Worm (Caenorhabditis elegans) whole organism, L1 larva: ENCODE results near the gene rrp-1.

Experiments used
- aha-1 ChIP-seq: fragments of 150-350 bp; optimal IDR thresholded peaks from 2 replicates; lab custom pipeline; 2014; ENCODE audit warnings: missing biosample characterization, missing genetic modification characterization
- alr-1 ChIP-seq: fragments of 200-800 bp; sonication (Bioruptor generic); optimal IDR thresholded peaks from 2 replicates; lab custom pipeline; 2018; ENCODE audit warnings: borderline replicate concordance, mild to moderate bottlenecking, missing genetic modification characterization, missing compliant biosample characterization
- ama-1 ChIP-seq: fragments of 150-350 bp; optimal IDR thresholded peaks from 2 replicates; lab custom pipeline; 2014
- egl-27 ChIP-seq, 2 experiments: fragments of 150-350 bp in 1 of 2; sonication (generic microtip); optimal IDR thresholded peaks; 3 replicates each; lab custom pipeline; 2017 to 2018; ENCODE audit warnings: missing biosample characterization in 2 of 2, missing genetic modification characterization in 2 of 2, missing genetic modification reagents in 2 of 2
- ets-5 ChIP-seq: fragments of 200-800 bp; sonication (Bioruptor generic); IDR thresholded peaks from 2 replicates; pipeline ENCODE4 v1.3.6; 2022; ENCODE audit warnings: missing genetic modification characterization, missing compliant biosample characterization
- lsy-2 ChIP-seq, 2 experiments: fragments of 150-350 bp; optimal IDR thresholded peaks; 2 replicates each; lab custom pipeline; 2014; ENCODE audit warnings: missing biosample characterization in 2 of 2, missing genetic modification characterization in 2 of 2
- mdl-1 ChIP-seq, 2 experiments: fragments of 150-350 bp; optimal IDR thresholded peaks; 2 replicates each; lab custom pipeline; 2014 to 2017; ENCODE audit warnings: missing biosample characterization in 2 of 2, missing genetic modification characterization in 2 of 2, inconsistent platforms in 1 of 2
- nhr-71 ChIP-seq: sonication (generic microtip); optimal IDR thresholded peaks from 2 replicates; lab custom pipeline; 2016; ENCODE audit warnings: mild to moderate bottlenecking, missing genetic modification characterization, moderate library complexity, missing compliant biosample characterization
- nhr-76 ChIP-seq: sonication (generic microtip); optimal IDR thresholded peaks from 2 replicates; lab custom pipeline; 2017; ENCODE audit warnings: missing biosample characterization, missing genetic modification characterization
- pqm-1 ChIP-seq: sonication (generic microtip); optimal IDR thresholded peaks from 3 replicates; lab custom pipeline; 2017; ENCODE audit warnings: missing biosample characterization, missing genetic modification characterization
- snpc-4 ChIP-seq: fragments of 150-350 bp; optimal IDR thresholded peaks from 2 replicates; lab custom pipeline; 2014; ENCODE audit warnings: missing biosample characterization, missing genetic modification characterization
- sup-37 ChIP-seq: fragments of 200-800 bp; sonication (Bioruptor generic); optimal IDR thresholded peaks from 2 replicates; lab custom pipeline; 2018; ENCODE audit warnings: mild to moderate bottlenecking, missing genetic modification characterization, missing compliant biosample characterization
- unc-130 ChIP-seq: fragments of 150-350 bp; optimal IDR thresholded peaks from 2 replicates; lab custom pipeline; 2017; ENCODE audit warnings: missing biosample characterization, missing genetic modification characterization, inconsistent platforms
- zag-1 ChIP-seq: fragments of 150-350 bp; optimal IDR thresholded peaks from 2 replicates; lab custom pipeline; 2014; ENCODE audit warnings: missing biosample characterization, missing genetic modification characterization

DNA sequence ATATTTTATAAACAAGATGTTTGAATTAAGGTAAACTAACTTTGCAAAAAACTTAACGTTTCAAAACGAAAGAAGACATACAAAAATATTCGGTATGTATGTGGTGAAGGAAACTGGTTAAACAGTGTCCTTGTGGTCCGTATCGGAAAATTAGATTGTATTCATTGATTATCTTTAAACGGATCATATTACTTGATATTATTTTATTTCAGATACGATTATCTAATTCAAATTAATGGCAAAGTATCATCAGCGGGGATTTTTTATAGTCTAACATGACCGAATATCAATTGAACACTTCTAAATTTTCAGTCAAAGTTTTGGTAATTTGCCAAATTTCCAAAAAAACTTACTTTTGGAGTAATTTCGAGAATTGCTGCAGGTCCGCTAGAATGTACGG lies 24.7 kb upstream of the rrp-1 start, which contains the start of gene C47E12.13:
- TF ChIP-seq snpc-4 (tag; lab: Kevin White, UChicago) (no peak), mdl-1 (tag; optimal IDR thresholded peaks at IDR 0.05; lab: Kevin White, UChicago) (no peak), unc-130 (tag; lab: Kevin White, UChicago) (no peak), aha-1 (no peak), pqm-1 (no peak), zag-1 (tag; lab: Kevin White, UChicago) (no peak), egl-27 (tag; optimal IDR thresholded peaks at IDR 0.05; lab: Kevin White, UChicago) (no peak), ama-1 (lab: Kevin White, UChicago) (no peak), ets-5 (GFP tag; lab: Robert Waterston, UW) (no peak), alr-1 (tag; lab: Kevin White, UChicago) (no peak), nhr-76 (tag; lab: Kevin White, UChicago) (no peak), sup-37 (GFP tag; lab: Kevin White, UChicago) (no peak), nhr-71 (tag; lab: Kevin White, UChicago) (no peak), lsy-2 (tag; optimal IDR thresholded peaks at IDR 0.05; lab: Kevin White, UChicago) (no peak)
